Fruit fly (Drosophila melanogaster) whole organism, wandering third instar larva: ENCODE results near the gene Acp26Aa.

ENCODE experiments used
- Abd-B ChIP-seq: fragments of >200 bp; optimal IDR thresholded peaks from 2 replicates; lab custom pipeline; 2017; ENCODE audit warnings: missing biosample characterization, missing genetic modification characterization
- CG32264 ChIP-seq: fragments of 200-800 bp; sonication (Bioruptor generic); optimal IDR thresholded peaks from 2 replicates; lab custom pipeline; 2016; ENCODE audit warnings: missing biosample characterization, missing genetic modification characterization
- CG9705 ChIP-seq: fragments of 200-800 bp; sonication (Bioruptor generic); optimal IDR thresholded peaks from 2 replicates; lab custom pipeline; 2018; ENCODE audit warnings: missing biosample characterization, mild to moderate bottlenecking, missing genetic modification characterization
- CrebA ChIP-seq: fragments of 200-800 bp; sonication (Bioruptor generic); optimal IDR thresholded peaks from 2 replicates; lab custom pipeline; 2016; ENCODE audit warnings: missing biosample characterization, mild to moderate bottlenecking, missing genetic modification characterization, borderline replicate concordance
- Dif ChIP-seq: fragments of 200-275, 200-300 bp; sonication (Bioruptor generic); optimal IDR thresholded peaks from 2 replicates; lab custom pipeline; 2018; ENCODE audit warnings: missing biosample characterization, missing genetic modification characterization; ENCODE audit not compliant: partially characterized antibody
- GATAd ChIP-seq: sonication (Bioruptor generic); optimal IDR thresholded peaks from 2 replicates; lab custom pipeline; 2016; ENCODE audit warnings: missing biosample characterization, missing genetic modification characterization
- Hnf4 ChIP-seq: fragments of 200-800 bp; sonication (Bioruptor generic); optimal IDR thresholded peaks from 2 replicates; lab custom pipeline; 2016; ENCODE audit warnings: missing biosample characterization, mild to moderate bottlenecking, missing genetic modification characterization
- Hr78 ChIP-seq: fragments of >200 bp; optimal IDR thresholded peaks from 2 replicates; lab custom pipeline; 2017; ENCODE audit warnings: missing biosample characterization, missing genetic modification characterization
- Jra ChIP-seq: sonication (Bioruptor generic); optimal IDR thresholded peaks from 2 replicates; lab custom pipeline; 2016; ENCODE audit warnings: missing biosample characterization, missing genetic modification characterization
- Mio ChIP-seq: sonication (Bioruptor generic); optimal IDR thresholded peaks from 2 replicates; lab custom pipeline; 2016; ENCODE audit warnings: missing biosample characterization, missing genetic modification characterization
- Myc ChIP-seq: fragments of >200 bp; optimal IDR thresholded peaks from 2 replicates; lab custom pipeline; 2017
- N ChIP-seq: fragments of >200 bp; optimal IDR thresholded peaks from 2 replicates; lab custom pipeline; 2018; ENCODE audit warnings: missing biosample characterization, missing external identifiers, missing genetic modification characterization
- OdsH ChIP-seq: fragments of 200-800 bp; sonication (Bioruptor generic); optimal IDR thresholded peaks from 2 replicates; lab custom pipeline; 2016; ENCODE audit warnings: missing biosample characterization, mild to moderate bottlenecking, missing genetic modification characterization
- Rel ChIP-seq, 2 experiments: fragments of 200-800 bp; sonication (Bioruptor generic) in 1 of 2; optimal IDR thresholded peaks; 2 replicates in 1 of 2; 3 replicates in 1 of 2; lab custom pipeline; 2016 to 2019; ENCODE audit warnings: mild to moderate bottlenecking in 2 of 2, missing biosample characterization in 2 of 2, missing genetic modification characterization in 2 of 2, moderate library complexity in 1 of 2
- Sp1 ChIP-seq: fragments of 200-800 bp; sonication (Bioruptor generic); optimal IDR thresholded peaks from 3 replicates; lab custom pipeline; 2019; ENCODE audit warnings: missing biosample characterization, mild to moderate bottlenecking, missing genetic modification characterization, moderate library complexity
- Vsx2 ChIP-seq: fragments of 200-300, 225-300 bp; sonication (Bioruptor generic); optimal IDR thresholded peaks from 2 replicates; lab custom pipeline; 2018; ENCODE audit warnings: missing biosample characterization, missing genetic modification characterization; ENCODE audit not compliant: partially characterized antibody
- br ChIP-seq: fragments of 200-800 bp; sonication (Bioruptor generic); optimal IDR thresholded peaks from 2 replicates; lab custom pipeline; 2016; ENCODE audit warnings: missing biosample characterization, missing genetic modification characterization
- brk ChIP-seq: fragments of 200-800 bp; sonication (Bioruptor generic); optimal IDR thresholded peaks from 2 replicates; lab custom pipeline; 2016; ENCODE audit warnings: missing biosample characterization, mild to moderate bottlenecking, missing genetic modification characterization
- dl ChIP-seq, 2 experiments: fragments of 175-275, 200-275 bp in 1 of 2; fragments of 200-275 bp in 1 of 2; sonication (Bioruptor generic); optimal IDR thresholded peaks; lab custom pipeline; 2018; ENCODE audit warnings: mild to moderate bottlenecking in 2 of 2, missing biosample characterization in 2 of 2, missing genetic modification characterization in 2 of 2, moderate library complexity in 2 of 2; ENCODE audit not compliant: partially characterized antibody in 2 of 2, insufficient read depth in 1 of 2
- ey ChIP-seq: fragments of 200-800 bp; sonication (Bioruptor generic); optimal IDR thresholded peaks from 2 replicates; lab custom pipeline; 2016; ENCODE audit warnings: missing biosample characterization, missing genetic modification characterization
- foxo ChIP-seq, 2 experiments: fragments of 200-800 bp; sonication (Bioruptor generic); optimal IDR thresholded peaks; 2 replicates in 1 of 2; 3 replicates in 1 of 2; lab custom pipeline; 2016 to 2017; ENCODE audit warnings: missing biosample characterization in 2 of 2, missing genetic modification characterization in 2 of 2
- jim ChIP-seq: fragments of 175-275, 200-325 bp; sonication (Bioruptor generic); optimal IDR thresholded peaks from 2 replicates; lab custom pipeline; 2016; ENCODE audit warnings: missing biosample characterization, mild to moderate bottlenecking, missing genetic modification characterization
- lola ChIP-seq: fragments of >200 bp; optimal IDR thresholded peaks from 2 replicates; lab custom pipeline; 2017; ENCODE audit warnings: missing biosample characterization, missing genetic modification characterization
- psq ChIP-seq: fragments of 200-800 bp; sonication (Bioruptor generic); optimal IDR thresholded peaks from 3 replicates; lab custom pipeline; 2017; ENCODE audit warnings: missing biosample characterization, mild to moderate bottlenecking, missing genetic modification characterization, moderate library complexity
- rgr ChIP-seq: fragments of 200-800 bp; sonication (Bioruptor generic); optimal IDR thresholded peaks from 3 replicates; lab custom pipeline; 2016; ENCODE audit warnings: missing biosample characterization, mild to moderate bottlenecking, missing genetic modification characterization
- sage ChIP-seq: fragments of 200-800 bp; sonication (Bioruptor generic); optimal IDR thresholded peaks from 2 replicates; lab custom pipeline; 2016; ENCODE audit warnings: missing biosample characterization, mild to moderate bottlenecking, missing genetic modification characterization
- sv ChIP-seq: fragments of 200-800 bp; sonication (Bioruptor generic); optimal IDR thresholded peaks from 3 replicates; lab custom pipeline; 2016; ENCODE audit warnings: missing biosample characterization, missing genetic modification characterization
- usp ChIP-seq: fragments of >200 bp; optimal IDR thresholded peaks from 2 replicates; lab custom pipeline; 2017; ENCODE audit warnings: missing biosample characterization, missing genetic modification characterization
- woc ChIP-seq: sonication (Bioruptor generic); optimal IDR thresholded peaks from 2 replicates; lab custom pipeline; 2016; ENCODE audit warnings: missing biosample characterization, mild to moderate bottlenecking, missing genetic modification characterization

The Acp26Aa gene

DNA sequence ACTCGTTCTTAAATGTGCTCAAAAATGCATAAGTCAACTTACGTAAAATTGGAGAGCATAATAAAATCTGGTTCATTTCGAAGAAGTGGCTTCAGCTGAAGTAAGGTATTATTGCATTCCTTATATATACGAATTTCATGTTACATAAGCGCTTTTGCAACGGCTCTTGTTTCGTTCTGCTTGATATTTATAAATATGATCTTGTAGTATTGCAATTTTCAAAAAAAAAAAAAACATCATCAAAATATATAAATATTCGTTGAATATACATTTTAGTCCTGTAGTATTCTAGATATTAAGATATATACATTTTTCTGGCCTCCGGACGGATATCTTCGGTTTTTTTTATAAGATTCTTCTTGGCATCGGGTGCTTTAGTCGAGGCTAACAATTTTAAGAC is at the start of gene Acp26Aa:
Acp26Aa (minus strand) TSS at position 101 of the 400 bp plus-strand sequence.
- no peak for TF ChIP-seq Abd-B (GFP tag; lab: Kevin White, UChicago)
- no peak for TF ChIP-seq Sp1 (GFP tag; lab: Kevin White, UChicago)
- no peak for TF ChIP-seq Mio (GFP tag; lab: Kevin White, UChicago)
- TF ChIP-seq N (GFP tag; lab: Kevin White, UChicago): no peak
- TF ChIP-seq sage (GFP tag; lab: Kevin White, UChicago): no peak
- TF ChIP-seq GATAd: no peak
- TF ChIP-seq Hnf4 (GFP tag; lab: Kevin White, UChicago): no peak
- no peak for TF ChIP-seq Dif (GFP tag; lab: Kevin White, UChicago)
- TF ChIP-seq ey (GFP tag; lab: Kevin White, UChicago): no peak

DNA sequence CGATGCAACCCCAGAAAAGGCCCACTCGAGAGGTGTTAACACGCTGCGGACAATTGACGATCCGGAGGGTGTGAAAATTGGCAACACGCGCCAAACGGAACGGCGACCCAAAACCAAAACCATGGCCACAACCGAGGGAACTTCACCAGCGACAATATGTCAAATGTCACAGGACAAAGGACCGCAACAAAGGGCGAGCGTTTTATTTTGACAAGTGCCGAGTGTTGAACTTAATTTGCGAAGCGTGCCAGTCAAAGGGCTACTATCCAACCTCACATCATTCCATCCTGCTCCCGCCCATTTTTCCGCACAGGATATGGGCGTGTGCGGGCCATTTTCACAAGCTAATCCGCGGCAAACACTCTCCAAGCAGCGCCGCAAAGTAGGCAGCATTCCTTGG is 33.7 kb upstream of the Acp26Aa start:
- no peak for TF ChIP-seq ey (GFP tag; lab: Kevin White, UChicago)
- TF ChIP-seq Vsx2: no peak
- no peak for TF ChIP-seq Sp1 (GFP tag; lab: Kevin White, UChicago)
- TF ChIP-seq Jra (GFP tag; lab: Kevin White, UChicago): no peak
- no peak for TF ChIP-seq sv (GFP tag; lab: Kevin White, UChicago)
- TF ChIP-seq jim (GFP tag; lab: Kevin White, UChicago): no peak
- no peak for TF ChIP-seq psq
- TF ChIP-seq Dif (GFP tag; lab: Kevin White, UChicago): no peak
- no peak for TF ChIP-seq Myc (lab: Kevin White, UChicago)
- no peak for TF ChIP-seq rgr (GFP tag; lab: Kevin White, UChicago)
- no peak for TF ChIP-seq CrebA (GFP tag; lab: Kevin White, UChicago)
- TF ChIP-seq woc (GFP tag; lab: Kevin White, UChicago): no peak
- no peak for TF ChIP-seq lola
- TF ChIP-seq br: no peak
- no peak for TF ChIP-seq foxo (GFP tag; optimal IDR thresholded peaks at IDR 0.05; lab: Kevin White, UChicago)
- TF ChIP-seq OdsH (GFP tag; lab: Kevin White, UChicago): no peak
- no peak for TF ChIP-seq Hnf4 (GFP tag; lab: Kevin White, UChicago)

dm6 chr2L:5925637-5926036 is 31.9 kb upstream of the Acp26Aa start, which contains the start of gene dsf:
TSS of gene dsf (plus strand) at chr2L:5925937.
- no peak for TF ChIP-seq Hr78

- TF ChIP-seq CrebA (GFP tag; lab: Kevin White, UChicago) (no peak), Vsx2 (no peak), N (GFP tag; lab: Kevin White, UChicago) (no peak), brk (GFP tag; lab: Kevin White, UChicago) (no peak), usp (GFP tag; lab: Kevin White, UChicago) (no peak), dl (GFP tag; optimal IDR thresholded peaks at IDR 0.05; lab: Kevin White, UChicago; ENCODE audit: insufficient read depth in 1 of 2, partially characterized antibody in 2 of 2) (no peak), psq (no peak), jim (GFP tag; lab: Kevin White, UChicago) (no peak), Rel (GFP tag; optimal IDR thresholded peaks at IDR 0.05; lab: Kevin White, UChicago) (no peak), Rel (tag; optimal IDR thresholded peaks at IDR 0.05; lab: Kevin White, UChicago) (no peak), lola (no peak), CG9705 (no peak), ey (GFP tag; lab: Kevin White, UChicago) (no peak)
- TF ChIP-seq, all 38 proteins: peak for 0
Measured at dm6 chr2L:5925164-5925563, 31.5 kb upstream of the Acp26Aa start.

DNA sequence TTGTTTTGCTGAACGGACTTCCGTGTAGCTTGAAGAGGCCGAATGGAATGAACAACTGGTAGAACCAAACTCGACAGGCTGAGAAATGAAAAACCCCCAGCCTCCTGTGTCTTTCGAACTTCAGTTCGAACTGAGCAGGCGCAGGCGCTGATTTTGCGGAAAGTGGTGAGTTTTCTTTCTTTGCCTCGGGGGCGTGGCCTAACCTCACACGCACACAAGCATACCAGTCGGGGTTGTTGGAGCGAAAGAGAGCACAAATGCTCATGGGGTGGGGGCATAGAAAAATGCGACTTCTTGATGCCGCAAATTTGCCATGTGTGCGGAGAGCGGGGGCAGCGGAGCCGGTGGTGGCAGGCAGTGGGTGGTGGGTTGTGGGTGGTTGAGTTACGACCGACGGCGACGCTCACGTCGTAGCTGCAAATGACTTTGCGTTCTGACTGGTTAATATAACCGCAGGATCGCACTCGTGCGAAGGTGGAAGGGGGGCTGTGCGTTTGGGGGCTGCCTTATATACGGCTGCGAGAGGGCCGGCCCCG is 30.0 kb upstream of the Acp26Aa start, which contains the start of gene CG9016:
CG9016 (minus strand) TSS at position 51 of the 536 bp plus-strand sequence.
- TF ChIP-seq CG32264 (GFP tag; lab: Kevin White, UChicago) (no peak), Vsx2 (no peak), sv (GFP tag; lab: Kevin White, UChicago) (no peak), OdsH (GFP tag; lab: Kevin White, UChicago) (no peak), CG9705 (no peak), Dif (GFP tag; lab: Kevin White, UChicago) (peak; percentile 21)
